Worm (Caenorhabditis elegans) whole organism, mixed stage, embryonic: ENCODE data around the gene ugt-9.

Experiments
- snpc-4 ChIP-seq: fragments of 150-350 bp; optimal IDR thresholded peaks from 2 replicates; lab custom pipeline; 2014; ENCODE audit warnings: missing biosample characterization, missing genetic modification characterization
- zip-8 ChIP-seq: fragments of 150-350 bp; optimal IDR thresholded peaks from 2 replicates; lab custom pipeline; 2014; ENCODE audit warnings: missing biosample characterization, missing genetic modification characterization
- ztf-11 ChIP-seq: fragments of 150-350 bp; optimal IDR thresholded peaks from 2 replicates; lab custom pipeline; 2014; ENCODE audit warnings: missing biosample characterization, missing genetic modification characterization

DNA sequence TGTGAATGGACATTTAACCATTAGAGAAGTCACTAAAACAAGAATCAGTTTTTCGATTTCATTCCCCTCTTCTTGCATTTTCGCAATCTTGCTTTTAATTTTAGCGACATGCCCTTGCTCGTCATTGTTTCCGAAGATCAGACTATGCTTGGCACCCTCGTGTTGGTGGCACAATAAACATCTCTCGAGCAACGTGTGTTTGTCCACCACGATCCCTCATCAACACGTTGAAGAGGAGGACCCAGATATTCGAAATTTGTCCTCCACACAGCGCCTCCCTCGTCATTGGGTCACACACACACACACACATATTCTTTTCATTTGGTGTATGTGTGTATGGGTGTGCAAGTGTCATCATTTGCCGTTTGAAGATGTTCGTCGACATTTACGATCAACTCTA is 30.5 kb upstream of the ugt-9 start, which contains the start of gene srd-32:
- TF ChIP-seq zip-8 (tag; lab: Kevin White, UChicago) (no peak), ztf-11 (tag; lab: Kevin White, UChicago) (no peak), snpc-4 (tag; lab: Kevin White, UChicago) (no peak)
